Worm (Caenorhabditis elegans) whole organism, L4 larva: ENCODE measurements around the gene VF13D12L.3.
"Not testable (repeated sequence)": the region's sequence is repeated elsewhere in the genome, so short reads cannot be mapped to it uniquely, and the experiment has no call there.

Experiments
- ama-1 ChIP-seq: fragments of 150-350 bp; optimal IDR thresholded peaks from 2 replicates; lab custom pipeline; 2014; ENCODE audit warnings: inconsistent platforms, mixed read lengths
- attf-4 ChIP-seq: sonication (generic microtip); optimal IDR thresholded peaks from 3 replicates; lab custom pipeline; 2017; ENCODE audit warnings: missing biosample characterization, missing genetic modification characterization
- dpl-1 ChIP-seq: fragments of 150-350 bp; optimal IDR thresholded peaks from 2 replicates; lab custom pipeline; 2014; ENCODE audit warnings: missing biosample characterization, missing genetic modification reagents, missing genetic modification characterization
- egl-27 ChIP-seq: sonication (generic microtip); optimal IDR thresholded peaks from 3 replicates; lab custom pipeline; 2017; ENCODE audit warnings: missing biosample characterization, missing genetic modification reagents, missing genetic modification characterization
- fkh-10 ChIP-seq: fragments of 150-350 bp; optimal IDR thresholded peaks from 2 replicates; lab custom pipeline; 2014; ENCODE audit warnings: missing biosample characterization, missing genetic modification reagents, missing genetic modification characterization
- lin-15B ChIP-seq: fragments of 150-350 bp; sonication (generic microtip); optimal IDR thresholded peaks from 3 replicates; lab custom pipeline; 2014; ENCODE audit warnings: missing biosample characterization, missing genetic modification characterization
- lin-39 ChIP-seq: fragments of 150-350 bp; optimal IDR thresholded peaks from 2 replicates; lab custom pipeline; 2014; ENCODE audit warnings: missing biosample characterization, missing genetic modification reagents, missing genetic modification characterization
- mdl-1 ChIP-seq, 2 experiments: fragments of 150-350 bp in 1 of 2; sonication (generic microtip) in 1 of 2; optimal IDR thresholded peaks; 2 replicates each; lab custom pipeline; 2014 to 2017; ENCODE audit warnings: missing biosample characterization in 2 of 2, missing genetic modification characterization in 2 of 2
- nhr-25 ChIP-seq: sonication (generic microtip); optimal IDR thresholded peaks from 2 replicates; lab custom pipeline; 2017; ENCODE audit warnings: missing genetic modification characterization, mild to moderate bottlenecking, missing compliant biosample characterization, antibody characterized with exemption, moderate library complexity, borderline replicate concordance; ENCODE audit not compliant: insufficient read depth
- pha-4 ChIP-seq, 2 experiments: fragments of 150-350 bp in 1 of 2; fragments of 200-800 bp in 1 of 2; sonication (Bioruptor generic) in 1 of 2; IDR thresholded peaks in 1 of 2; optimal IDR thresholded peaks in 1 of 2; 2 replicates each; pipeline versions ENCODE4 v1.3.6 to Lab custom; 2014 to 2022; ENCODE audit warnings: missing genetic modification characterization in 2 of 2, missing genetic modification reagents in 2 of 2, missing biosample characterization in 1 of 2, missing compliant biosample characterization in 1 of 2
- ztf-11 ChIP-seq: fragments of 150-350 bp; optimal IDR thresholded peaks from 2 replicates; lab custom pipeline; 2014; ENCODE audit warnings: missing biosample characterization, missing genetic modification characterization

DNA sequence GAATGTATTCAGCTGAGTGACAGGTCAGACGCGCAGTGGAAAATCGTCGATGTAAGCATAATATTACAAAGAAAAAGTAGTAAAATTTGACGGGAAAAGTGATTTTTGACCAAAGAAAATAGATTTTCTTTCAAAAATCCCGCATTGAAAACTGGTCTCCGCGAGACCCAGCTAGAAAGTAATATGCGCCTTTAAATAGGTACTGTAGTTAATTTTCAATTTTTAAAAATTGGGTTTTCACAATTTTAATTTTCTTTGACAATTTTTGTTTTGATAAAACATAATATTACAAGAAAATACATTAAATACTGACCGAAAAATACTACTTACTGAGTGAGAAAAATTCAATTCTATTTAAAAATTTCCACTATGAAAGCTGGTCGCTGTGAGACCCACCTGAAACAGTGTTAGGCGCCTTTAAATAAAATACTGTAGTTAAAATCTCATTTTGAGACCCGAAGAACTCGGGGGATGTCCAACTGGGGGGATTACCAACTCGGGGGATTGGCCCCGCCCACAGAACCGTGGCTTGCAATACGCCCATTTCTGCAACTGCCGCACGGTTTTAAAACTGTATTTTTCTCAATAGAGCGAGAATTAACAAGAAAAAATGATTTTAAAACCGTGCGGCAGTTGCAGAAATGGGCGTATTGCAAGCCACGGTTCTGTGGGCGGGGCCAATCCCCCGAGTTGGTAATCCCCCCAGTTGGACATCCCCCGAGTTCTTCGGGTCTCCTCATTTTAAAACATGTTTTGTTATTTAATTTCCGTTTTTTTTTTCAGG is 10.5 kb upstream of the VF13D12L.3 start, which contains the start of gene tars-1:
- TF ChIP-seq pha-4 (GFP tag; IDR thresholded peaks at IDR 0.05; lab: Robert Waterston, UW); pha-4 (tag; optimal IDR thresholded peaks at IDR 0.05; lab: Kevin White, UChicago); mdl-1 (tag; optimal IDR thresholded peaks at IDR 0.05; lab: Kevin White, UChicago); ama-1 (lab: Kevin White, UChicago); fkh-10 (GFP tag; lab: Kevin White, UChicago); egl-27; dpl-1 (GFP tag; lab: Kevin White, UChicago); nhr-25 (tag; lab: Kevin White, UChicago); lin-39 (tag; lab: Kevin White, UChicago); lin-15B (tag; lab: Kevin White, UChicago); attf-4 (tag; lab: Kevin White, UChicago); ztf-11: not testable (repeated sequence)
